Fruit fly (Drosophila melanogaster): ENCODE results near the gene GILT2.

- peak; percentile 100 for TF ChIP-seq Snoo (tag; optimal IDR thresholded peaks at IDR 0.05)
- peak; percentile 99 for TF ChIP-seq Ets98B (GFP tag; IDR thresholded peaks at IDR 0.05)
- TF ChIP-seq D1 (tag; optimal IDR thresholded peaks at IDR 0.05): peak; percentile 99
- TF ChIP-seq CG34367 (tag; optimal IDR thresholded peaks at IDR 0.05): peak; percentile 99
- TF ChIP-seq CG4496 (GFP tag; IDR thresholded peaks at IDR 0.05): peak; percentile 99
- TF ChIP-seq CG32121 (GFP tag; IDR thresholded peaks at IDR 0.05): peak; percentile 99
- peak; percentile 75 for TF ChIP-seq EcR (GFP tag; optimal IDR thresholded peaks at IDR 0.05)
Observed at dm6 chr3R:23669401-23670216, 9.1 kb upstream of the GILT2 start, which contains the start of gene CG31145.
